Worm (Caenorhabditis elegans) whole organism, young adult: ENCODE results near the gene E02C12.9.
A peak's percentile ranks its signal among the peaks of the same experiment; 100 is the strongest.

ENCODE experiments used
- F49E8.2 ChIP-seq: sonication (generic microtip); optimal IDR thresholded peaks from 3 replicates; lab custom pipeline; 2017; ENCODE audit warnings: missing genetic modification characterization, mild to moderate bottlenecking, missing compliant biosample characterization, antibody characterized with exemption, moderate library complexity; ENCODE audit not compliant: insufficient read depth
- F57A8.1 ChIP-seq: fragments of 200-800 bp; sonication (Bioruptor generic); optimal IDR thresholded peaks from 2 replicates; lab custom pipeline; 2018; ENCODE audit warnings: mild to moderate bottlenecking, missing genetic modification characterization, moderate library complexity, missing compliant biosample characterization
- Y53F4B.3 ChIP-seq: fragments of 200-800 bp; sonication (Bioruptor generic); IDR thresholded peaks from 2 replicates; pipeline ENCODE4 v1.3.6; 2022; ENCODE audit warnings: missing genetic modification reagents, missing genetic modification characterization, missing compliant biosample characterization
- Y53G8AR.9 ChIP-seq: fragments of 200-800 bp; sonication (Bioruptor generic); conservative IDR thresholded peaks from 2 replicates; pipeline ENCODE4 v1.3.6; 2022; ENCODE audit warnings: missing genetic modification reagents, missing genetic modification characterization, missing compliant biosample characterization
- Y56A3A.18 ChIP-seq: fragments of 200-800 bp; sonication (Bioruptor generic); IDR thresholded peaks from 2 replicates; pipeline ENCODE4 v1.3.6; 2022; ENCODE audit warnings: missing genetic modification reagents, missing genetic modification characterization, missing compliant biosample characterization
- ama-1 ChIP-seq, 3 experiments: fragments of 150-350 bp in 1 of 3; sonication (generic microtip) in 2 of 3; optimal IDR thresholded peaks; 2 replicates each; lab custom pipeline; 2014 to 2018; ENCODE audit warnings: missing biosample characterization in 2 of 3, missing genetic modification characterization in 2 of 3, missing genetic modification reagents in 2 of 3
- aptf-2 ChIP-seq: fragments of 200-800 bp; sonication (Bioruptor generic); conservative IDR thresholded peaks from 2 replicates; pipeline ENCODE4 v1.3.6; 2022; ENCODE audit warnings: missing genetic modification reagents, missing genetic modification characterization, missing compliant biosample characterization
- atf-7 ChIP-seq: sonication (generic microtip); optimal IDR thresholded peaks from 2 replicates; lab custom pipeline; 2017; ENCODE audit warnings: mild to moderate bottlenecking, missing genetic modification characterization, missing compliant biosample characterization
- cebp-1 ChIP-seq, 2 experiments: fragments of 200-800 bp in 1 of 2; sonication (Bioruptor generic) in 1 of 2; sonication (generic microtip) in 1 of 2; IDR thresholded peaks in 1 of 2; optimal IDR thresholded peaks in 1 of 2; 2 replicates each; pipeline versions ENCODE4 v1.3.6 to Lab custom; 2017 to 2022; ENCODE audit warnings: missing compliant biosample characterization in 2 of 2, missing genetic modification characterization in 2 of 2, mild to moderate bottlenecking in 1 of 2, missing genetic modification reagents in 1 of 2, moderate library complexity in 1 of 2
- ceh-27 ChIP-seq: fragments of 200-800 bp; sonication (Bioruptor generic); optimal IDR thresholded peaks from 2 replicates; lab custom pipeline; 2018; ENCODE audit warnings: mild to moderate bottlenecking, missing genetic modification characterization, moderate library complexity, missing compliant biosample characterization
- ceh-40 ChIP-seq: fragments of 200-800 bp; sonication (Bioruptor generic); IDR thresholded peaks from 2 replicates; pipeline ENCODE4 v1.3.6; 2022; ENCODE audit warnings: missing genetic modification characterization, missing compliant biosample characterization
- ceh-58 ChIP-seq: fragments of 200-800 bp; sonication (Bioruptor generic); IDR thresholded peaks from 2 replicates; pipeline ENCODE4 v1.3.6; 2022; ENCODE audit warnings: missing genetic modification characterization, missing compliant biosample characterization
- dox-1 ChIP-seq: fragments of 200-800 bp; sonication (Bioruptor generic); IDR thresholded peaks from 2 replicates; pipeline ENCODE4 v1.3.6; 2022; ENCODE audit warnings: missing genetic modification reagents, missing genetic modification characterization, missing compliant biosample characterization
- egl-18 ChIP-seq: fragments of 200-800 bp; sonication (Bioruptor generic); IDR thresholded peaks from 2 replicates; pipeline ENCODE4 v1.3.6; 2022; ENCODE audit warnings: missing genetic modification reagents, missing genetic modification characterization, missing compliant biosample characterization
- gei-17 ChIP-seq: fragments of 200-800 bp; sonication (Bioruptor generic); optimal IDR thresholded peaks from 2 replicates; lab custom pipeline; 2018; ENCODE audit warnings: mild to moderate bottlenecking, missing genetic modification characterization, missing compliant biosample characterization
- hlh-26 ChIP-seq: fragments of 200-800 bp; sonication (Bioruptor generic); conservative IDR thresholded peaks from 2 replicates; pipeline ENCODE4 v1.3.6; 2022; ENCODE audit warnings: missing genetic modification reagents, missing genetic modification characterization, missing compliant biosample characterization
- hmg-1.2 ChIP-seq: fragments of 200-800 bp; sonication (Bioruptor generic); IDR thresholded peaks from 2 replicates; pipeline ENCODE4 v1.3.6; 2022; ENCODE audit warnings: missing genetic modification reagents, missing genetic modification characterization, missing compliant biosample characterization
- hmg-20 ChIP-seq: fragments of 200-800 bp; sonication (Bioruptor generic); IDR thresholded peaks from 2 replicates; pipeline ENCODE4 v1.3.6; 2022; ENCODE audit warnings: missing genetic modification reagents, missing genetic modification characterization, missing compliant biosample characterization
- hsf-1 ChIP-seq: fragments of 200-800 bp; sonication (Bioruptor generic); IDR thresholded peaks from 2 replicates; pipeline ENCODE4 v1.3.6; 2022; ENCODE audit warnings: missing genetic modification reagents, missing genetic modification characterization, missing compliant biosample characterization
- lin-26 ChIP-seq: fragments of 200-800 bp; sonication (Bioruptor generic); IDR thresholded peaks from 2 replicates; pipeline ENCODE4 v1.3.6; 2022; ENCODE audit warnings: missing genetic modification reagents, missing genetic modification characterization, missing compliant biosample characterization
- lin-54 ChIP-seq: fragments of 200-800 bp; sonication (Bioruptor generic); optimal IDR thresholded peaks from 2 replicates; lab custom pipeline; 2018; ENCODE audit warnings: mild to moderate bottlenecking, missing genetic modification characterization, missing compliant biosample characterization
- lir-1 ChIP-seq: fragments of 200-800 bp; sonication (Bioruptor generic); conservative IDR thresholded peaks from 2 replicates; pipeline ENCODE4 v1.3.6; 2022; ENCODE audit warnings: missing genetic modification reagents, missing genetic modification characterization, missing compliant biosample characterization
- madf-10 ChIP-seq: sonication (generic microtip); optimal IDR thresholded peaks from 2 replicates; lab custom pipeline; 2016; ENCODE audit warnings: mild to moderate bottlenecking, missing genetic modification characterization, missing compliant biosample characterization
- madf-8 ChIP-seq: fragments of 200-800 bp; sonication (Bioruptor generic); conservative IDR thresholded peaks from 2 replicates; pipeline ENCODE4 v1.3.6; 2022; ENCODE audit warnings: missing genetic modification reagents, missing genetic modification characterization, missing compliant biosample characterization
- mes-4 ChIP-seq: sonication (generic microtip); optimal IDR thresholded peaks from 2 replicates; lab custom pipeline; 2016; ENCODE audit warnings: missing genotype, missing genetic modification characterization, missing compliant biosample characterization
- nhr-27 ChIP-seq: fragments of 200-800 bp; sonication (Bioruptor generic); optimal IDR thresholded peaks from 2 replicates; lab custom pipeline; 2018; ENCODE audit warnings: mild to moderate bottlenecking, missing genetic modification characterization, moderate library complexity, missing compliant biosample characterization
- pha-4 ChIP-seq: fragments of 150-350 bp; sonication (generic microtip); optimal IDR thresholded peaks from 2 replicates; lab custom pipeline; 2014; ENCODE audit warnings: missing biosample characterization, missing genetic modification reagents, missing genetic modification characterization
- repo-1 ChIP-seq: sonication (generic microtip); optimal IDR thresholded peaks from 2 replicates; lab custom pipeline; 2017; ENCODE audit warnings: mild to moderate bottlenecking, missing genetic modification characterization, missing compliant biosample characterization
- snpc-1.1 ChIP-seq: sonication (generic microtip); optimal IDR thresholded peaks from 2 replicates; lab custom pipeline; 2017; ENCODE audit warnings: missing genetic modification characterization, mild to moderate bottlenecking, missing compliant biosample characterization, antibody characterized with exemption, moderate library complexity, missing genotype, missing genetic modification reagents; ENCODE audit not compliant: insufficient read depth
- tbx-9 ChIP-seq: sonication (generic microtip); optimal IDR thresholded peaks from 2 replicates; lab custom pipeline; 2016; ENCODE audit warnings: borderline replicate concordance, missing genetic modification characterization, inconsistent platforms, missing compliant biosample characterization
- zim-3 ChIP-seq: sonication (generic microtip); optimal IDR thresholded peaks from 2 replicates; lab custom pipeline; 2017; ENCODE audit warnings: mild to moderate bottlenecking, missing genetic modification characterization, moderate library complexity, missing compliant biosample characterization
- ztf-26 ChIP-seq: sonication (generic microtip); optimal IDR thresholded peaks from 2 replicates; lab custom pipeline; 2017; ENCODE audit warnings: missing genetic modification characterization, missing compliant biosample characterization

The E02C12.9 gene

DNA sequence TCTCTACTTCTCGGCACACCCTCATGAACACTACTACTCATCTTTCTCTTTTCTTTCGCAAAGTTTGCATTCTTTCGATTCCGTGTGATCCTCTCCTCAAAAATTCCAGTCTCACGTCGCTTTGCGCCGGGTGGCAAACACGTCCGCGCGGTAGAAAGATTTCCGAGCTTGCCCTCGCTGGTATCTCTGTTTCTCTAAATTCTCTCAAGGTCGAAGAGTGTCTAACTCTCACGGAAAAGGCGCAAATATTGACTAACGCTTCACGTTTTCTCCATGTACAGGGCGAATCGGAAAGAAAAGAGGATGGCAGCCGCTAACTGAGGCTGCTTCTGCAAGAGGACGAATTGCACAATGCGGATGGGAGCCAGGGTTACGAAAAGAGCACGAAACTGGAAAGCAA lies 47.5 kb upstream of the E02C12.9 start:
- TF ChIP-seq cebp-1 (GFP tag; IDR thresholded peaks at IDR 0.05; lab: Robert Waterston, UW): no peak
- TF ChIP-seq cebp-1 (tag; optimal IDR thresholded peaks at IDR 0.05; lab: Kevin White, UChicago): no peak
- no peak for TF ChIP-seq Y53G8AR.9 (GFP tag; lab: Robert Waterston, UW)
- no peak for TF ChIP-seq atf-7 (tag; lab: Kevin White, UChicago)
- TF ChIP-seq tbx-9 (tag; lab: Kevin White, UChicago): no peak
- no peak for TF ChIP-seq nhr-27
- peak; percentile 55; the same call in 1 of the 2 replicates for TF ChIP-seq hmg-1.2 (GFP tag; lab: Robert Waterston, UW)

DNA sequence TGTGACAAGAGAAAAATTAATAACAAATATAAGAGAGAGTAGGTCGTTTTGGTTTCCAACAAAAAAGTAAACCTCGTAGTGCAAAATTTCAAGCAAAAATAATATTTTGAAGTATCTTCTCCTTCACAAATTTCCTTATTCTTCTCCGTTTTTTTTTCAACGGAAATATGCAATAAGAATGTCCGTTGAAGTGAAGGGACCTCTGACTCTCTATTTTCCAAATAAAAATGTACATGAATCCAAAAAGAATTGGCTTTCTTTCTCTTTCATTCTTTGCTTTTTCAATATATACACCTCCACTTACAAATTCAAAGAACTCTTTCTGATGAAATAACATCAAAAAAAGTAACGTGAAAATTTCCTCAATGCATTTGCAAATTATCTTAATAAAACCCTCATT lies 41.3 kb upstream of the E02C12.9 start, which contains the start of gene F36D4.1:
Gene F36D4.1 (plus strand): TSS at position 301 of the 400 bp plus-strand sequence.
- TF ChIP-seq snpc-1.1 (tag; lab: Kevin White, UChicago): no peak
- no peak for TF ChIP-seq Y56A3A.18 (GFP tag; lab: Robert Waterston, UW)
- TF ChIP-seq hsf-1 (GFP tag; lab: Robert Waterston, UW): no peak
- TF ChIP-seq madf-8 (GFP tag; lab: Robert Waterston, UW): no peak
- TF ChIP-seq zim-3: no peak
- TF ChIP-seq repo-1 (tag; lab: Kevin White, UChicago): no peak
- TF ChIP-seq ztf-26: no peak
- no peak for TF ChIP-seq ceh-58 (GFP tag; lab: Robert Waterston, UW)
- no peak for TF ChIP-seq gei-17
- TF ChIP-seq lin-26: no peak
- no peak for TF ChIP-seq hmg-20 (GFP tag; lab: Robert Waterston, UW)
- TF ChIP-seq egl-18 (GFP tag; lab: Robert Waterston, UW): no peak
- TF ChIP-seq aptf-2 (GFP tag; lab: Robert Waterston, UW): no peak
- no peak for TF ChIP-seq ceh-40 (GFP tag; lab: Robert Waterston, UW)
- no peak for TF ChIP-seq F49E8.2
- no peak for TF ChIP-seq pha-4
- no peak for TF ChIP-seq ceh-27 (GFP tag; lab: Kevin White, UChicago)

DNA sequence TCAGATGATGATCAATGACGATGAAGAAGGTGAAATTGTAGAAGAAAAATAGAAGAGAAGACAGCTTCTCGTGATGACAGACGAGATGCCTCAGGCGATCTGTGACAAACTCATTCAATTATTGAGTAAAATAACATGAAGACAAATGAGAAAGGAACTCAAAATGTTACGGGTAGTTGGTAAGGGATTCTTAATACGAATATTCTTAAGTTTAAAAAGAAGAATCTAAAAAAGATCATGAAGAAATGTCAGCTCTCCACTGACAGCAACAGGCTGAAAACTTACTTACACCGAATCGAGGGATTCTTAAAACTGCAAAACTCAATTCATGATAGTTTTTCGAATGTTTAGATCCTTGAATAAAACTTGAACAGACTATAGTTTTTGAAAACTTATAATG lies 39.2 kb upstream of the E02C12.9 start, which contains the start of gene F36D4.4:
Gene F36D4.4 (minus strand): TSS at position 101 of the 400 bp plus-strand sequence.
- no peak for TF ChIP-seq lin-54
- TF ChIP-seq madf-10 (tag; lab: Kevin White, UChicago): no peak
- no peak for TF ChIP-seq egl-18 (GFP tag; lab: Robert Waterston, UW)
- no peak for TF ChIP-seq mes-4 (tag; lab: Kevin White, UChicago)

DNA sequence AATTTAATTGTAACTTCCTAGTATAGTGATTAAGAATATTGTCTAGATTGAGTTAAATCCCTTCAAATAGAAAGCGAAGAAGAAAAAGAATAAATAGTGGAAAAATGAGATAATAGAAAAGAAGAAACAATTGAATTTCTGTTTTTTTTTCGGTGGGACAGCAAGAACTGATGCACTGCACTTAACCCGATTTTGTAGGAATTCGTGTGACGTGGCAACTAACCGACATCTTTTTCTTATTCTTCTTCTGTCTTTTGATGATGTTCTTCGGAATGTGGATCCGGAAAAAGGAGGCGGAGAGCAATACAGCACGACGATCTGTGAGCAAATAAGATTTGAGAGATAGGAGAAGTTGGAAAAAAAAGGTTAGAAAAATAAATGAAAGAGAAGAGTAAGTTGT lies 33.6 kb upstream of the E02C12.9 start:
- TF ChIP-seq Y56A3A.18 (GFP tag; lab: Robert Waterston, UW): no peak
- no peak for TF ChIP-seq hlh-26
- TF ChIP-seq lin-26: no peak
- no peak for TF ChIP-seq Y53F4B.3 (GFP tag; lab: Robert Waterston, UW)
- no peak for TF ChIP-seq lir-1 (GFP tag; lab: Robert Waterston, UW)
- TF ChIP-seq F57A8.1 (GFP tag; lab: Kevin White, UChicago): no peak
- TF ChIP-seq ama-1 (optimal IDR thresholded peaks at IDR 0.05; lab: Kevin White, UChicago): no peak
- TF ChIP-seq ama-1 (GFP tag; optimal IDR thresholded peaks at IDR 0.05; lab: Kevin White, UChicago): no peak
- no peak for TF ChIP-seq dox-1 (GFP tag; lab: Robert Waterston, UW)
- no peak for TF ChIP-seq ztf-26
